Worm (Caenorhabditis elegans): Measurements from ENCODE around the gene hpo-36.

Gene hpo-36

DNA sequence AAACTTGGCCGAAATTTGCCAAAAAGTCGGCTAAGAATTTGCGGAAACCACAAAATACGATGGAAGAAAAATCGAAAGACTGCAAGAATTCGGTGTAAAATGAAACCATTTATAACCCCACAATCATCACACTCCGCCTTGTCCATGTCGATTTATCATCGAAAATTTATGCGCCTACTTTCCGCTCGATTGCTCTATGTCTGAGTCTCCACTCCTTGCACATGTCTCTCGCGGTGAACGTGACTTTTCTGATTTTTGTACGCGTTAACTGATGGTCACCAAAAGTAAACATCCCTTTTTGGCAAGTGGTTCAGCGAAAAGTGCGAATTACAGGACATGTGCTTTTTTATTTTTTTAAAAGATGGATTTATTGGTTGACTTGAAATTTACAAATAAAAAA, 37.7 kb upstream of the hpo-36 start (continued):
- TF ChIP-seq nhr-102 (tag; optimal IDR thresholded peaks at IDR 0.05), result peak; percentile 9
- TF ChIP-seq F49E8.2 (tag; optimal IDR thresholded peaks at IDR 0.05; ENCODE audit: borderline replicate concordance), result no peak
- no peak for TF ChIP-seq nhr-42 (GFP tag; IDR thresholded peaks at IDR 0.05)
- TF ChIP-seq saeg-2 (GFP tag; IDR thresholded peaks at IDR 0.05), result no peak
- TF ChIP-seq hlh-11 (tag; optimal IDR thresholded peaks at IDR 0.05), result peak; percentile 72
- no peak for TF ChIP-seq tra-1 (GFP tag; IDR thresholded peaks at IDR 0.05)
- TF ChIP-seq ceh-20 (GFP tag; IDR thresholded peaks at IDR 0.05), result no peak
- no peak for TF ChIP-seq hmg-1.1 (GFP tag; IDR thresholded peaks at IDR 0.05)
- TF ChIP-seq Y5F2A.4 (GFP tag; optimal IDR thresholded peaks at IDR 0.05), result no peak
- no peak for TF ChIP-seq mxl-2 (GFP tag; conservative IDR thresholded peaks at IDR 0.05)
- TF ChIP-seq pqm-1 (tag; optimal IDR thresholded peaks at IDR 0.05), result peak; percentile 52
- no peak for TF ChIP-seq ceh-28 (tag; optimal IDR thresholded peaks at IDR 0.05)
- no peak for TF ChIP-seq nhr-237 (tag; optimal IDR thresholded peaks at IDR 0.05)
- no peak for TF ChIP-seq ZK546.5 (tag; optimal IDR thresholded peaks at IDR 0.05)
- no peak for TF ChIP-seq spr-3 (GFP tag; optimal IDR thresholded peaks at IDR 0.05)
- TF ChIP-seq unc-62 (GFP tag; optimal IDR thresholded peaks at IDR 0.05 in 1 of 2), result peak in 1 of 2 experiments; percentile 74
- TF ChIP-seq unc-62 (tag; optimal IDR thresholded peaks at IDR 0.05), result no peak
- TF ChIP-seq cey-2 (tag; optimal IDR thresholded peaks at IDR 0.05; ENCODE audit: borderline replicate concordance, insufficient read depth), result no peak
- TF ChIP-seq R02D3.7 (tag; optimal IDR thresholded peaks at IDR 0.05), result no peak
- TF ChIP-seq attf-4 (tag; optimal IDR thresholded peaks at IDR 0.05), result no peak
- no peak for TF ChIP-seq nhr-11 (tag; optimal IDR thresholded peaks at IDR 0.05)
- TF ChIP-seq nhr-41 (GFP tag; IDR thresholded peaks at IDR 0.05), result no peak
- TF ChIP-seq set-16 (GFP tag; IDR thresholded peaks at IDR 0.05), result no peak
- TF ChIP-seq F37D6.2 (tag; optimal IDR thresholded peaks at IDR 0.05), result no peak
- no peak for TF ChIP-seq F10B5.3 (tag; optimal IDR thresholded peaks at IDR 0.05)
- no peak for TF ChIP-seq Y48G9A.11 (GFP tag; IDR thresholded peaks at IDR 0.05)
- peak in 1 of 2 experiments; percentile 61 for TF ChIP-seq mdl-1 (tag; optimal IDR thresholded peaks at IDR 0.05)
- TF ChIP-seq mxl-3 (GFP tag; optimal IDR thresholded peaks at IDR 0.05), result no peak
- no peak for TF ChIP-seq lim-7 (GFP tag; IDR thresholded peaks at IDR 0.05)
- peak; percentile 2 for TF ChIP-seq nhr-77 (tag; optimal IDR thresholded peaks at IDR 0.05)
- TF ChIP-seq zip-11 (GFP tag; IDR thresholded peaks at IDR 0.05), result no peak
- TF ChIP-seq egl-27 (tag; optimal IDR thresholded peaks at IDR 0.05), result no peak
- no peak for TF ChIP-seq ztf-7 (tag; optimal IDR thresholded peaks at IDR 0.05)
- TF ChIP-seq lin-39 (tag; optimal IDR thresholded peaks at IDR 0.05), result no peak

DNA sequence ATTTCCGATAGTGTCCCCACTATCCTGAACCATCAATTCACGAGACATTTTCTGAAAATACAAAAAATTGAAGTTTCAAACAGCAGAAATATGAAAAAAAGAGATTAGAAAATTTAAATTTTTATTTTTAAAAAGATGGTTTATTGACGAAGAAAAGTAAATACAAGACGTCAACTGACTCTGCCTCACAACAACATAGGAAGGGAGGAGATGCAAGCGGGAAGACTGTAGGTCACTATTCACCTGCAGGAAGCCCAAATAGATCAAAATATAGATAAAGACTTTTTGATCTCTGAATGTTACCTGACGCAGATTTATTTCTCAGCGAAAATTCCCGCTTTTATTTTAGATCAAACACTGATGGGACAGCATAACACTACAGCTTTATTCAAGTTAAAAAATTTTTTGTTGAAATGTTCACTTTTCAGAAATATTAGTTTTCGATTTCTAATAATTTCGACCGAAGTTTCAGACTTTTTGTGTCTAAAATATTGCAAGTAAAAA, 36.9 kb upstream of the hpo-36 start, which contains the start of gene cysl-3:
TSS of gene cysl-3 (minus strand) at position 51 of the 504 bp plus-strand sequence.
- no peak for TF ChIP-seq daf-16 (GFP tag; optimal IDR thresholded peaks at IDR 0.05)
- peak; percentile 29 for TF ChIP-seq daf-16 (tag; optimal IDR thresholded peaks at IDR 0.05)
- TF ChIP-seq nhr-10 (tag; optimal IDR thresholded peaks at IDR 0.05), result no peak

DNA sequence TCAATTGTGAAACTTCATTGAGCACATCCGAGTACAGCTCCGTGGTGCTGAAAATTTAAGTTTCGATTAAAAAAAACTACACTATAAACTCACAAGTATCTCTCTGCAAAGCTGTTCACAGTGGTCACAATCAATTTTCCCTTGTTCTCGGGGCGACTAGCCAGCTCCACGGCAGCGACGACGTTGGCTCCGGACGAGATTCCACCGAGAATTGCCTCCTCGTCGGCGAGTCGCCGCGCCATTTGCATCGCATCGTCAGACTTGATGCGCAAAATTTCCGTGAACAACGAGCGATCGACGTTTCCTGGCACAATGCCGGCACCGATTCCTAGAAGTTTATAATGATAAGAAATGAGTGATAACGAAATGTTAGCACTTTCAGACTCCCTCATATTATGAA, 35.5 kb upstream of the hpo-36 start:
- TF ChIP-seq dmd-6 (GFP tag; IDR thresholded peaks at IDR 0.05) (peak; percentile 18; the same call in 1 of the 2 replicates), Y48G9A.11 (GFP tag; IDR thresholded peaks at IDR 0.05) (0 out of 2 replicates have a peak, but pooled peaks have one; percentile 5), set-16 (GFP tag; IDR thresholded peaks at IDR 0.05) (peak; percentile 70), hif-1 (tag; optimal IDR thresholded peaks at IDR 0.05) (peak in 1 of 2 experiments; percentile 17), php-3 (GFP tag; IDR thresholded peaks at IDR 0.05) (0 out of 2 replicates have a peak, but pooled peaks have one; percentile 32), F44E2.7 (GFP tag; IDR thresholded peaks at IDR 0.05) (no peak), zfp-3 (GFP tag; conservative IDR thresholded peaks at IDR 0.05) (no peak), aha-1 (tag) (peak; percentile 34), daf-16 (GFP tag; optimal IDR thresholded peaks at IDR 0.05) (no peak), daf-16 (tag; optimal IDR thresholded peaks at IDR 0.05) (peak; percentile 20)
